Worm (Caenorhabditis elegans) whole organism, late embryonic: ENCODE results near the gene K10B3.5.

Experiments
- C08G9.2 ChIP-seq: sonication (generic microtip); optimal IDR thresholded peaks from 2 replicates; lab custom pipeline; 2016; ENCODE audit warnings: mild to moderate bottlenecking, missing genetic modification characterization, moderate library complexity, missing compliant biosample characterization
- C38D4.7 ChIP-seq: fragments of 200-800 bp; sonication (Bioruptor generic); optimal IDR thresholded peaks from 2 replicates; lab custom pipeline; 2018; ENCODE audit warnings: mild to moderate bottlenecking, missing genetic modification characterization, moderate library complexity, missing compliant biosample characterization
- F13H6.1 ChIP-seq: sonication (generic microtip); optimal IDR thresholded peaks from 2 replicates; lab custom pipeline; 2016; ENCODE audit warnings: missing genetic modification characterization, missing compliant biosample characterization
- ama-1 ChIP-seq: fragments of 150-350 bp; optimal IDR thresholded peaks from 2 replicates; lab custom pipeline; 2014
- ceh-14 ChIP-seq: sonication (generic microtip); optimal IDR thresholded peaks from 2 replicates; lab custom pipeline; 2016; ENCODE audit warnings: missing genotype, missing genetic modification characterization, missing compliant biosample characterization
- ceh-18 ChIP-seq: sonication (generic microtip); optimal IDR thresholded peaks from 2 replicates; lab custom pipeline; 2016; ENCODE audit warnings: missing genetic modification characterization, missing compliant biosample characterization
- ceh-2 ChIP-seq: sonication (generic microtip); optimal IDR thresholded peaks from 2 replicates; lab custom pipeline; 2016; ENCODE audit warnings: missing genotype, missing genetic modification characterization, missing compliant biosample characterization
- ceh-30 ChIP-seq: fragments of 150-350 bp; optimal IDR thresholded peaks from 2 replicates; lab custom pipeline; 2014; ENCODE audit warnings: missing biosample characterization, missing genetic modification characterization
- ceh-31 ChIP-seq: sonication (generic microtip); optimal IDR thresholded peaks from 2 replicates; lab custom pipeline; 2016; ENCODE audit warnings: missing genetic modification characterization, missing compliant biosample characterization
- ceh-34 ChIP-seq: sonication (generic microtip); optimal IDR thresholded peaks from 2 replicates; lab custom pipeline; 2016; ENCODE audit warnings: mild to moderate bottlenecking, missing genetic modification characterization, missing compliant biosample characterization
- ceh-48 ChIP-seq: sonication (generic microtip); optimal IDR thresholded peaks from 2 replicates; lab custom pipeline; 2016; ENCODE audit warnings: missing genetic modification characterization, inconsistent platforms, missing compliant biosample characterization
- ceh-6 ChIP-seq: fragments of 200-800 bp; sonication (Bioruptor generic); optimal IDR thresholded peaks from 2 replicates; lab custom pipeline; 2018; ENCODE audit warnings: mild to moderate bottlenecking, missing genetic modification characterization, missing compliant biosample characterization
- elt-2 ChIP-seq: sonication (generic microtip); optimal IDR thresholded peaks from 2 replicates; lab custom pipeline; 2016; ENCODE audit warnings: missing genetic modification reagents, missing genetic modification characterization, missing compliant biosample characterization
- ets-4 ChIP-seq: sonication (generic microtip); optimal IDR thresholded peaks from 2 replicates; lab custom pipeline; 2016; ENCODE audit warnings: missing genetic modification characterization, missing compliant biosample characterization
- eyg-1 ChIP-seq: sonication (generic microtip); optimal IDR thresholded peaks from 2 replicates; lab custom pipeline; 2016; ENCODE audit warnings: missing genotype, missing genetic modification characterization, missing compliant biosample characterization
- fkh-10 ChIP-seq: fragments of 150-350 bp; optimal IDR thresholded peaks from 2 replicates; lab custom pipeline; 2014; ENCODE audit warnings: missing biosample characterization, missing genetic modification reagents, missing genetic modification characterization
- fkh-6 ChIP-seq: sonication (generic microtip); optimal IDR thresholded peaks from 2 replicates; lab custom pipeline; 2016; ENCODE audit warnings: missing genetic modification characterization, missing compliant biosample characterization
- hlh-15 ChIP-seq: sonication (generic microtip); optimal IDR thresholded peaks from 2 replicates; lab custom pipeline; 2016; ENCODE audit warnings: missing genetic modification characterization, missing compliant biosample characterization
- hlh-30 ChIP-seq: sonication (generic microtip); optimal IDR thresholded peaks from 2 replicates; lab custom pipeline; 2017; ENCODE audit warnings: antibody characterized with exemption, missing genetic modification characterization, missing compliant biosample characterization; ENCODE audit not compliant: insufficient read depth
- hlh-6 ChIP-seq: sonication (generic microtip); optimal IDR thresholded peaks from 2 replicates; lab custom pipeline; 2016; ENCODE audit warnings: missing genotype, missing genetic modification characterization, missing compliant biosample characterization
- hlh-8 ChIP-seq: sonication (generic microtip); optimal IDR thresholded peaks from 2 replicates; lab custom pipeline; 2016; ENCODE audit warnings: missing genotype, missing genetic modification characterization, missing compliant biosample characterization
- lim-6 ChIP-seq: sonication (generic microtip); optimal IDR thresholded peaks from 2 replicates; lab custom pipeline; 2016; ENCODE audit warnings: missing genetic modification characterization, missing compliant biosample characterization
- madf-2 ChIP-seq: sonication (generic microtip); optimal IDR thresholded peaks from 2 replicates; lab custom pipeline; 2017; ENCODE audit warnings: missing genetic modification characterization, missing compliant biosample characterization
- mec-3 ChIP-seq: sonication (generic microtip); optimal IDR thresholded peaks from 2 replicates; lab custom pipeline; 2016; ENCODE audit warnings: borderline replicate concordance, missing genetic modification characterization, missing compliant biosample characterization
- nfya-1 ChIP-seq: sonication (generic microtip); optimal IDR thresholded peaks from 2 replicates; lab custom pipeline; 2017; ENCODE audit warnings: missing genetic modification characterization, mild to moderate bottlenecking, missing compliant biosample characterization, antibody characterized with exemption, moderate library complexity
- nhr-232 ChIP-seq: sonication (generic microtip); optimal IDR thresholded peaks from 2 replicates; lab custom pipeline; 2016; ENCODE audit warnings: missing genetic modification characterization, missing compliant biosample characterization
- npax-4 ChIP-seq: sonication (generic microtip); optimal IDR thresholded peaks from 2 replicates; lab custom pipeline; 2016; ENCODE audit warnings: missing genetic modification characterization, missing compliant biosample characterization
- odd-2 ChIP-seq: sonication (generic microtip); optimal IDR thresholded peaks from 2 replicates; lab custom pipeline; 2017; ENCODE audit warnings: antibody characterized with exemption, mild to moderate bottlenecking, missing genetic modification characterization, missing compliant biosample characterization
- pag-3 ChIP-seq: sonication (generic microtip); optimal IDR thresholded peaks from 2 replicates; lab custom pipeline; 2016; ENCODE audit warnings: missing compliant biosample characterization, missing genetic modification characterization, borderline replicate concordance
- pax-1 ChIP-seq: fragments of 150-350 bp; optimal IDR thresholded peaks from 2 replicates; lab custom pipeline; 2014; ENCODE audit warnings: missing biosample characterization, missing genetic modification characterization
- pha-4 ChIP-seq: fragments of 150-350 bp; optimal IDR thresholded peaks from 2 replicates; lab custom pipeline; 2018; ENCODE audit warnings: missing biosample characterization, missing genetic modification reagents, missing genetic modification characterization
- pros-1 ChIP-seq: fragments of 150-350 bp; optimal IDR thresholded peaks from 2 replicates; lab custom pipeline; 2014; ENCODE audit warnings: missing biosample characterization, missing genetic modification reagents, missing genetic modification characterization
- rnt-1 ChIP-seq: sonication (generic microtip); optimal IDR thresholded peaks from 2 replicates; lab custom pipeline; 2016; ENCODE audit warnings: missing genetic modification characterization, missing compliant biosample characterization
- sdc-2 ChIP-seq: sonication (generic microtip); optimal IDR thresholded peaks from 2 replicates; lab custom pipeline; 2016; ENCODE audit warnings: missing genotype, missing genetic modification characterization, missing compliant biosample characterization
- sox-2 ChIP-seq: fragments of 200-800 bp; sonication (Bioruptor generic); IDR thresholded peaks from 2 replicates; pipeline ENCODE4 v1.3.6; 2022; ENCODE audit warnings: missing genetic modification reagents, missing genetic modification characterization, missing compliant biosample characterization
- sox-4 ChIP-seq: sonication (generic microtip); optimal IDR thresholded peaks from 2 replicates; lab custom pipeline; 2017; ENCODE audit warnings: mild to moderate bottlenecking, missing genetic modification characterization, inconsistent platforms, missing compliant biosample characterization
- tbx-2 ChIP-seq: sonication (generic microtip); optimal IDR thresholded peaks from 2 replicates; lab custom pipeline; 2016; ENCODE audit warnings: missing genetic modification characterization, missing compliant biosample characterization
- tbx-7 ChIP-seq: sonication (generic microtip); optimal IDR thresholded peaks from 2 replicates; lab custom pipeline; 2016; ENCODE audit warnings: missing genotype, missing genetic modification characterization, missing compliant biosample characterization
- ttx-3 ChIP-seq: sonication (generic microtip); optimal IDR thresholded peaks from 2 replicates; lab custom pipeline; 2016; ENCODE audit warnings: missing genetic modification reagents, missing genetic modification characterization, missing compliant biosample characterization
- unc-42 ChIP-seq: sonication (generic microtip); optimal IDR thresholded peaks from 2 replicates; lab custom pipeline; 2016; ENCODE audit warnings: missing genotype, missing genetic modification characterization, missing compliant biosample characterization
- unc-86 ChIP-seq: sonication (generic microtip); optimal IDR thresholded peaks from 2 replicates; lab custom pipeline; 2016; ENCODE audit warnings: missing genetic modification characterization, missing compliant biosample characterization
- zip-5 ChIP-seq: sonication (generic microtip); optimal IDR thresholded peaks from 2 replicates; lab custom pipeline; 2016; ENCODE audit warnings: missing genetic modification characterization, missing compliant biosample characterization
- ztf-16 ChIP-seq: sonication (generic microtip); optimal IDR thresholded peaks from 2 replicates; lab custom pipeline; 2017; ENCODE audit warnings: missing genetic modification characterization, missing compliant biosample characterization

K10B3.5 gene

DNA sequence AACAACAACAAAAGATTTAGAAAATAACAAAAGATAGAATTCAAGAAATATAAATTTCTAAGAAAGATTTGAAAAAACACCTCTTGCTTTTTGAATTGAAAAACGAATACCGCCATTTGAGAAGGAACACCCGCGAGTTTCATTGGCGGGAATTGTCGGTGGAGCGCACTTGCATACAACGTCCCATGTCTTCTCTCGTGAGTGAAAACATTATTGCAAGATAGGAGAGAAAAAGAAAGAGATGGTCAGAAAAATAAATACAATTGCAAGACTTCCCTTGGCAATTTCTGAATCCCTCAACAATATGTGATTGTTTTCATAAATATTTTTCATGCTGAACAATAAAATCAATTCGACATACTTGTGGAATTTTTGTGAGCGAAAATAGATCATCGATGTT lies at the start of gene K10B3.5:
Gene K10B3.5, minus strand, starts transcription at position 343 of the 400 bp plus-strand sequence.
- TF ChIP-seq pag-3 (tag; lab: Kevin White, UChicago) (no peak), unc-42 (tag; lab: Kevin White, UChicago) (peak; percentile 33), sox-4 (tag; lab: Kevin White, UChicago) (no peak), ceh-2 (tag; lab: Kevin White, UChicago) (no peak), sdc-2 (tag; lab: Kevin White, UChicago) (peak; percentile 14), rnt-1 (tag; lab: Kevin White, UChicago) (peak; percentile 17), zip-5 (tag; lab: Kevin White, UChicago) (no peak), tbx-2 (tag; lab: Kevin White, UChicago) (no peak), ceh-18 (peak; percentile 34), elt-2 (peak; percentile 19), ceh-34 (tag; lab: Kevin White, UChicago) (peak; percentile 48), hlh-6 (tag; lab: Kevin White, UChicago) (no peak), ttx-3 (tag; lab: Kevin White, UChicago) (no peak), nfya-1 (tag; lab: Kevin White, UChicago) (peak; percentile 59), F13H6.1 (tag; lab: Kevin White, UChicago) (no peak), pha-4 (no peak), ceh-31 (tag; lab: Kevin White, UChicago) (peak; percentile 59), hlh-30 (tag; lab: Kevin White, UChicago) (peak; percentile 89), odd-2 (tag; lab: Kevin White, UChicago) (no peak), pax-1 (tag; lab: Kevin White, UChicago) (peak; percentile 44), mec-3 (tag; lab: Kevin White, UChicago) (no peak), unc-86 (tag; lab: Kevin White, UChicago) (no peak), C08G9.2 (tag; lab: Kevin White, UChicago) (no peak), nhr-232 (no peak)

DNA sequence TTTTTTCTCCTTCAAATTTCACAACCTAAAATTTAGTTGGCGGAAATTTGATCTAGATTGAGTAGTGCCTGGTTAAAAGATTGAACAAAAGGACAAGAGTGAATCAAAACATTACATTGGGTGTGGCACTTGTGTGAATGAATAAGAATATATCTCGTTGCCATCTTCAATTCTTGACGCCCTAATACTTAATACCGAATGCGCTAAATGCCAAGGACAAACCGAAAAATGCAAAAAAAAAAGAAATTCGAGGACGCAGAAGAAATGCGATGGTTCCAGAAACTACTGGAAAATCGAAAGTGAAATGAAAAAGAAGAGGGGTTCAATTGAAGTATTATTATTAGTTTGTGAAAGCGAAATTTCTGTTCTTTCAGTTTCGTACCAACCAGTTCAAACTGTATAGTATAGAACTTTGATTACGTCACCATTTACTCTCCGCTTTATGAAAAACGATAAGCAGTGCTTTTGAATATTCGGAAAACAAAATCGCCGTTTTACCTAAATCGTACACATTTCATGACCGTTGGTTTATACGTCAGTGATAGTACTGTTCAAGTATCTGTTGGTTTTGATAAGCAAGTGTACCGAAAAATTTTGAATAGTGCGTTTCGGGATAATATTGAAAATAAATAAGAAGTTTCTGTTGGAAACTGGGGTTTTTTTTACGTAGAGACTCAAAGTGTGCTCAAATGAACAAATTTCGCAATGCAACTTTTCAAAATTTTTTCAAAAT lies 49.0 kb upstream of the K10B3.5 start:
- no peak for TF ChIP-seq ceh-34 (tag; lab: Kevin White, UChicago)
- TF ChIP-seq tbx-7 (tag; lab: Kevin White, UChicago): no peak
- TF ChIP-seq ceh-14: no peak
- no peak for TF ChIP-seq ama-1 (lab: Kevin White, UChicago)
- no peak for TF ChIP-seq sox-2 (GFP tag; lab: Robert Waterston, UW)
- no peak for TF ChIP-seq ceh-6 (GFP tag; lab: Kevin White, UChicago)
- no peak for TF ChIP-seq fkh-6 (tag; lab: Kevin White, UChicago)
- TF ChIP-seq hlh-8 (tag; lab: Kevin White, UChicago): no peak
- TF ChIP-seq pax-1 (tag; lab: Kevin White, UChicago): no peak
- no peak for TF ChIP-seq zip-5 (tag; lab: Kevin White, UChicago)
- TF ChIP-seq pha-4: no peak
- no peak for TF ChIP-seq F13H6.1 (tag; lab: Kevin White, UChicago)
- TF ChIP-seq C08G9.2 (tag; lab: Kevin White, UChicago): no peak
- no peak for TF ChIP-seq pros-1 (tag; lab: Kevin White, UChicago)
- TF ChIP-seq, all 69 proteins: peak for 0

DNA sequence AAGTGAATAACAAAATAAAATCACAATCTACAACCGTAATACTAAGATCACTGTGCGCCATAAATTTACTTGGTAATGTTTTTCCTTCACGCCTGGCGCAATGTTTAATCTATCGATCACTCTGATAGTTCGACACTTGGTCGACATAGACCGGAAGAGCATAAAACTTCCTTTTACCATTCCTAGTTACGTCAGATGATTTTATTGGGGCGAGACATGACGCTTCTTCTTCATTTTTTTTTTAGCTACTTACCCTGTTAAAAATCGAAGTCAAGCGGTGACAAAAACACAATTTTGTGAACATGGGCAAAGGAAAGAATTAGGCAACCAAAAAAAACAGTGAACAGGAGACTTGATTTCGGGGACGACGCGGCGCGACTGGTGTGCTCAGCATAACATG lies 48.3 kb upstream of the K10B3.5 start:
- TF ChIP-seq ceh-30 (no peak), ceh-2 (tag; lab: Kevin White, UChicago) (no peak), fkh-10 (GFP tag; lab: Kevin White, UChicago) (no peak), nfya-1 (tag; lab: Kevin White, UChicago) (no peak), C38D4.7 (GFP tag; lab: Kevin White, UChicago) (no peak), lim-6 (tag; lab: Kevin White, UChicago) (no peak), npax-4 (tag; lab: Kevin White, UChicago) (no peak), ets-4 (tag; lab: Kevin White, UChicago) (no peak), sox-4 (tag; lab: Kevin White, UChicago) (no peak), ceh-31 (tag; lab: Kevin White, UChicago) (no peak), hlh-15 (tag; lab: Kevin White, UChicago) (no peak), zip-5 (tag; lab: Kevin White, UChicago) (no peak), ceh-48 (tag; lab: Kevin White, UChicago) (no peak), ztf-16 (tag; lab: Kevin White, UChicago) (no peak), pax-1 (tag; lab: Kevin White, UChicago) (no peak), tbx-2 (tag; lab: Kevin White, UChicago) (no peak), eyg-1 (tag; lab: Kevin White, UChicago) (no peak), madf-2 (no peak)
